Comparison of ENCODE assay signal across 1 fruit fly cellular context in genomic region chr2L:7249293-7249819, dm6.
A peak's percentile ranks its signal among the peaks of the same experiment; 100 is the strongest.
TF ChIP-seq lines count a peak whose summit lies in the region.

TSS of gene Ndae1 (minus strand) at chr2L:7249343.

TF ChIP-seq in whole organism, embryonic, 481 proteins besides CTCF, POLR2A, EP300 and RAD21 (continued from another document):
- TF ChIP-seq CG6689 (GFP tag; IDR thresholded peaks at IDR 0.05; lab: Robert Waterston, UW) (peak; percentile 9; the same call in 1 of the 2 replicates), CG16779 (GFP tag; IDR thresholded peaks at IDR 0.05; lab: Robert Waterston, UW) (0 out of 2 replicates have a peak, but pooled peaks have one; percentile 34), insv (GFP tag; optimal IDR thresholded peaks at IDR 0.05; lab: Kevin White, UChicago) (peak in 1 of 2 experiments; percentile 75), sna (GFP tag; IDR thresholded peaks at IDR 0.05; lab: Robert Waterston, UW; ENCODE audit: partially characterized antibody) (0 out of 2 replicates have a peak, but pooled peaks have one; percentile 25), disco-r (GFP tag; optimal IDR thresholded peaks at IDR 0.05; lab: Kevin White, UChicago) (no peak), yki (optimal IDR thresholded peaks at IDR 0.05; lab: Kevin White, UChicago) (peak; percentile 52), CG1832 (GFP tag; optimal IDR thresholded peaks at IDR 0.05; lab: Kevin White, UChicago) (no peak), seq (GFP tag; IDR thresholded peaks at IDR 0.05; lab: Robert Waterston, UW) (0 out of 2 replicates have a peak, but pooled peaks have one; percentile 40), gce (GFP tag; IDR thresholded peaks at IDR 0.05; lab: Robert Waterston, UW) (0 out of 3 replicates have a peak, but pooled peaks have one; percentile 23), br (optimal IDR thresholded peaks at IDR 0.05; lab: Kevin White, UChicago) (no peak)
